Worm (Caenorhabditis elegans) whole organism, L4/young adult: ENCODE results near the gene set-14.

Source experiments
- W03F9.2 ChIP-seq: fragments of 150-350 bp; optimal IDR thresholded peaks from 2 replicates; lab custom pipeline; 2014; ENCODE audit warnings: missing biosample characterization, missing genetic modification characterization
- him-1 ChIP-seq: sonication (generic microtip); optimal IDR thresholded peaks from 2 replicates; lab custom pipeline; 2016; ENCODE audit warnings: missing genotype, missing genetic modification reagents, missing genetic modification characterization, missing compliant biosample characterization

DNA sequence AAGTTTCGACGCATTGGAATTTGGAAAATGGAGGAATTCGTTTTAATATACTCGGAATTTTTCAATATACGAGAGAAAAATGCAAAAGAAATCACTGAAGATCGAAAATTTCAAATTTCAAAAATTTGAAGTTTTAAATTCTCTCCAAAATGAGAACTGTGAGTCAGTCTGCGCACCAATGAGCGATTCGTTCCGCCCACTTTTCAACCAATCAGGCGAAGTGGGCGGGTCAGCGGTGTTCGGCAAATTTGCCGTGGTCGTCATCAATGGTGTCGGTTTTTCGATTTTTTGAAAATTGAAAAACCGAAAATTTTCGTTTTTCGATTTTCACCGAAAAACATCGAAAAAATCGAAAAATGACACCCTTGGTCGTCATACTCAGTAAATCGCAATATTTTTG, 42.5 kb upstream of the set-14 start:
- no peak for TF ChIP-seq him-1 (tag; lab: Kevin White, UChicago)
- TF ChIP-seq W03F9.2, result no peak
